Worm (Caenorhabditis elegans): ENCODE data around the gene paa-1.

DNA sequence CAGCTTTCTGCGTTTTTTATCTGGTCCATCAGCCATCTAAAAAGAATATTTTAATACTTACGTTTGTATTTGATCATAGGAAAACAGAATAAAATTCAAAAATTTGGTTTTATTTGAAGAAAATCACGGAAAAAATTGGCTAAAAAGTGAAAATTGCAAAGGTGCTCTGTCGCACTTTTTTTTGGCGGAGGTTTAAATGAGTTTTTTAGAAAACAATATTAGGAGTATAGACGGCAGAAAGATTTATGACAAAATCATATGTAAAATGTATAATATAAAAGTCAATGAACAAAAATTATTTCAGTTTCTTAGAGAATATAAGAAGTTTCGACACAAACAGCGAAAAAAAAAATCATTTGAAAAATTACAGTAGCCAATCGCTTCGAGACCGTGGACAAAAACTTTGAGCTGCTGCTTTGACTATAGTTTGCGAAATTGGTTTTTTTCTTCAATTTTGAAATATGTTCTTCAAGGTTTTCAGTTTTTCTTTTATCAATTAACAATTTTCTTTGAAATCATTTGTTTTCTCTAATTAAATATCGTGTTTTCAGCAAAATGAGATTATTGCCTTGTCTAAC, 33.3 kb downstream of the paa-1 start, which contains the start of the genes R02F2.7 and R02F2.4:
- no peak for TF ChIP-seq unc-62 (GFP tag; optimal IDR thresholded peaks at IDR 0.05)
- no peak for TF ChIP-seq nhr-10 (tag; optimal IDR thresholded peaks at IDR 0.05)
- TF ChIP-seq ama-1 (optimal IDR thresholded peaks at IDR 0.05) = no peak
- no peak for TF ChIP-seq nhr-77 (tag; optimal IDR thresholded peaks at IDR 0.05)

Data from whole organism, L2 larva.